Worm (Caenorhabditis elegans) whole organism, L4 larva: ENCODE measurements around the gene T12G3.2.
A peak's percentile ranks its signal among the peaks of the same experiment; 100 is the strongest.

ENCODE experiments used
- D1046.2 ChIP-seq: fragments of 200-800 bp; sonication (Bioruptor generic); IDR thresholded peaks from 2 replicates; pipeline ENCODE4 v1.3.6; 2022; ENCODE audit warnings: missing genetic modification characterization, missing compliant biosample characterization
- F37D6.2 ChIP-seq: sonication (generic microtip); optimal IDR thresholded peaks from 2 replicates; lab custom pipeline; 2016; ENCODE audit warnings: mild to moderate bottlenecking, missing genetic modification characterization, missing compliant biosample characterization
- T20F7.1 ChIP-seq: fragments of 200-800 bp; sonication (Bioruptor generic); optimal IDR thresholded peaks from 2 replicates; lab custom pipeline; 2018; ENCODE audit warnings: mild to moderate bottlenecking, missing genetic modification characterization, missing compliant biosample characterization
- T26A8.4 ChIP-seq: fragments of 200-800 bp; sonication (Bioruptor generic); IDR thresholded peaks from 2 replicates; pipeline ENCODE4 v1.3.6; 2022; ENCODE audit warnings: missing genetic modification characterization, missing compliant biosample characterization
- Y48G9A.11 ChIP-seq: fragments of 200-800 bp; sonication (Bioruptor generic); IDR thresholded peaks from 2 replicates; pipeline ENCODE4 v1.3.6; 2022; ENCODE audit warnings: missing genetic modification reagents, missing genetic modification characterization, missing compliant biosample characterization
- ZK337.2 ChIP-seq: fragments of 200-800 bp; sonication (Bioruptor generic); IDR thresholded peaks from 2 replicates; pipeline ENCODE4 v1.3.6; 2022; ENCODE audit warnings: missing genetic modification reagents, missing genetic modification characterization, missing compliant biosample characterization
- arid-1 ChIP-seq: fragments of 200-800 bp; sonication (Bioruptor generic); conservative IDR thresholded peaks from 2 replicates; pipeline ENCODE4 v1.3.6; 2022; ENCODE audit warnings: missing genetic modification reagents, missing genetic modification characterization, missing compliant biosample characterization
- attf-4 ChIP-seq: sonication (generic microtip); optimal IDR thresholded peaks from 3 replicates; lab custom pipeline; 2017; ENCODE audit warnings: missing biosample characterization, missing genetic modification characterization
- ceh-20 ChIP-seq: fragments of 200-800 bp; sonication (Bioruptor generic); IDR thresholded peaks from 2 replicates; pipeline ENCODE4 v1.3.6; 2022; ENCODE audit warnings: missing genetic modification reagents, missing genetic modification characterization, missing compliant biosample characterization
- ceh-44 ChIP-seq: fragments of 200-800 bp; sonication (Bioruptor generic); IDR thresholded peaks from 2 replicates; pipeline ENCODE4 v1.3.6; 2022; ENCODE audit warnings: missing genetic modification reagents, missing genetic modification characterization, missing compliant biosample characterization
- ceh-82 ChIP-seq: sonication (generic microtip); optimal IDR thresholded peaks from 2 replicates; lab custom pipeline; 2017; ENCODE audit warnings: missing biosample characterization, missing genetic modification characterization
- cey-2 ChIP-seq: sonication (generic microtip); optimal IDR thresholded peaks from 3 replicates; lab custom pipeline; 2017; ENCODE audit warnings: missing genetic modification characterization, mild to moderate bottlenecking, missing compliant biosample characterization, antibody characterized with exemption, borderline replicate concordance; ENCODE audit not compliant: insufficient read depth
- daf-16 ChIP-seq, 3 experiments: sonication (generic microtip); optimal IDR thresholded peaks; 2 replicates each; lab custom pipeline; 2016 to 2017; ENCODE audit warnings: missing genetic modification characterization in 3 of 3, missing genetic modification reagents in 3 of 3, mild to moderate bottlenecking in 2 of 3, missing compliant biosample characterization in 2 of 3, missing biosample characterization in 1 of 3, moderate library complexity in 1 of 3
- daf-19 ChIP-seq: fragments of 200-800 bp; sonication (Bioruptor generic); conservative IDR thresholded peaks from 2 replicates; pipeline ENCODE4 v1.3.6; 2022; ENCODE audit warnings: missing genetic modification characterization, missing compliant biosample characterization
- dmd-6 ChIP-seq: fragments of 200-800 bp; sonication (Bioruptor generic); IDR thresholded peaks from 2 replicates; pipeline ENCODE4 v1.3.6; 2022; ENCODE audit warnings: missing genetic modification reagents, missing genetic modification characterization, missing compliant biosample characterization
- fkh-10 ChIP-seq: fragments of 150-350 bp; optimal IDR thresholded peaks from 2 replicates; lab custom pipeline; 2014; ENCODE audit warnings: missing biosample characterization, missing genetic modification reagents, missing genetic modification characterization
- hif-1 ChIP-seq, 2 experiments: sonication (generic microtip); optimal IDR thresholded peaks; 2 replicates each; lab custom pipeline; 2016 to 2017; ENCODE audit warnings: missing compliant biosample characterization in 2 of 2, missing genetic modification characterization in 2 of 2, missing genetic modification reagents in 2 of 2, missing genotype in 2 of 2, mild to moderate bottlenecking in 1 of 2
- hlh-11 ChIP-seq: fragments of 200-800 bp; sonication (Bioruptor generic); optimal IDR thresholded peaks from 2 replicates; lab custom pipeline; 2018; ENCODE audit warnings: mild to moderate bottlenecking, missing genetic modification characterization, missing compliant biosample characterization
- hlh-30 ChIP-seq: sonication (generic microtip); optimal IDR thresholded peaks from 2 replicates; lab custom pipeline; 2017; ENCODE audit warnings: antibody characterized with exemption, mild to moderate bottlenecking, missing genetic modification characterization, missing compliant biosample characterization; ENCODE audit not compliant: insufficient read depth
- mdl-1 ChIP-seq, 2 experiments: fragments of 150-350 bp in 1 of 2; sonication (generic microtip) in 1 of 2; optimal IDR thresholded peaks; 2 replicates each; lab custom pipeline; 2014 to 2017; ENCODE audit warnings: missing biosample characterization in 2 of 2, missing genetic modification characterization in 2 of 2
- mdt-29 ChIP-seq: fragments of 200-800 bp; sonication (Bioruptor generic); IDR thresholded peaks from 2 replicates; pipeline ENCODE4 v1.3.6; 2022; ENCODE audit warnings: missing genetic modification reagents, missing genetic modification characterization, missing compliant biosample characterization
- mxl-3 ChIP-seq: fragments of 200-800 bp; sonication (Bioruptor generic); optimal IDR thresholded peaks from 2 replicates; lab custom pipeline; 2018; ENCODE audit warnings: mild to moderate bottlenecking, missing genetic modification characterization, missing compliant biosample characterization
- nhr-102 ChIP-seq: sonication (generic microtip); optimal IDR thresholded peaks from 2 replicates; lab custom pipeline; 2016; ENCODE audit warnings: mild to moderate bottlenecking, missing genetic modification characterization, moderate library complexity, missing compliant biosample characterization
- nhr-11 ChIP-seq: fragments of 150-350 bp; optimal IDR thresholded peaks from 2 replicates; lab custom pipeline; 2014; ENCODE audit warnings: missing biosample characterization, missing genetic modification characterization
- nhr-111 ChIP-seq: fragments of 200-800 bp; sonication (Bioruptor generic); optimal IDR thresholded peaks from 2 replicates; lab custom pipeline; 2018; ENCODE audit warnings: mild to moderate bottlenecking, missing genetic modification characterization, missing compliant biosample characterization
- nhr-237 ChIP-seq: sonication (generic microtip); optimal IDR thresholded peaks from 2 replicates; lab custom pipeline; 2017; ENCODE audit warnings: missing biosample characterization, missing genetic modification characterization
- nhr-6 ChIP-seq: fragments of 150-350 bp; optimal IDR thresholded peaks from 2 replicates; lab custom pipeline; 2014; ENCODE audit warnings: missing biosample characterization, missing genetic modification characterization
- pha-4 ChIP-seq, 2 experiments: fragments of 150-350 bp in 1 of 2; fragments of 200-800 bp in 1 of 2; sonication (Bioruptor generic) in 1 of 2; IDR thresholded peaks in 1 of 2; optimal IDR thresholded peaks in 1 of 2; 2 replicates each; pipeline versions ENCODE4 v1.3.6 to Lab custom; 2014 to 2022; ENCODE audit warnings: missing genetic modification characterization in 2 of 2, missing genetic modification reagents in 2 of 2, missing biosample characterization in 1 of 2, missing compliant biosample characterization in 1 of 2
- pqm-1 ChIP-seq: sonication (generic microtip); optimal IDR thresholded peaks from 2 replicates; lab custom pipeline; 2017; ENCODE audit warnings: missing biosample characterization, missing genetic modification characterization
- saeg-2 ChIP-seq: fragments of 200-800 bp; sonication (Bioruptor generic); IDR thresholded peaks from 2 replicates; pipeline ENCODE4 v1.3.6; 2022; ENCODE audit warnings: missing genetic modification reagents, missing genetic modification characterization, missing compliant biosample characterization
- sdz-12 ChIP-seq: fragments of 200-800 bp; sonication (Bioruptor generic); optimal IDR thresholded peaks from 2 replicates; lab custom pipeline; 2018; ENCODE audit warnings: mild to moderate bottlenecking, missing genetic modification characterization, missing compliant biosample characterization
- set-16 ChIP-seq: fragments of 200-800 bp; sonication (Bioruptor generic); IDR thresholded peaks from 2 replicates; pipeline ENCODE4 v1.3.6; 2022; ENCODE audit warnings: missing genetic modification reagents, missing genetic modification characterization, missing compliant biosample characterization
- skn-1 ChIP-seq: fragments of 150-350 bp; optimal IDR thresholded peaks from 2 replicates; lab custom pipeline; 2014; ENCODE audit warnings: missing biosample characterization, missing genetic modification characterization
- spr-3 ChIP-seq: fragments of 200-800 bp; sonication (Bioruptor generic); optimal IDR thresholded peaks from 2 replicates; lab custom pipeline; 2018; ENCODE audit warnings: mild to moderate bottlenecking, missing genetic modification characterization, missing compliant biosample characterization
- tra-1 ChIP-seq: fragments of 200-800 bp; sonication (Bioruptor generic); IDR thresholded peaks from 2 replicates; pipeline ENCODE4 v1.3.6; 2022; ENCODE audit warnings: missing genetic modification reagents, missing genetic modification characterization, missing compliant biosample characterization
- unc-39 ChIP-seq: sonication (generic microtip); optimal IDR thresholded peaks from 2 replicates; lab custom pipeline; 2017; ENCODE audit warnings: missing biosample characterization, missing genetic modification characterization
- unc-62 ChIP-seq, 3 experiments: fragments of 150-350 bp in 1 of 3; sonication (generic microtip); optimal IDR thresholded peaks in 2 of 3; peaks in 1 of 3; 1 replicate in 1 of 3; 2 replicates in 2 of 3; lab custom pipeline; 2014 to 2017; ENCODE audit warnings: missing biosample characterization in 3 of 3, missing genetic modification characterization in 3 of 3, missing genetic modification reagents in 3 of 3, missing genotype in 1 of 3
- vab-7 ChIP-seq: fragments of 200-800 bp; sonication (Bioruptor generic); IDR thresholded peaks from 2 replicates; pipeline ENCODE4 v1.3.6; 2022; ENCODE audit warnings: missing genetic modification reagents, missing genetic modification characterization, missing compliant biosample characterization
- ztf-7 ChIP-seq: fragments of 150-350 bp; optimal IDR thresholded peaks from 2 replicates; lab custom pipeline; 2014; ENCODE audit warnings: missing biosample characterization, missing genetic modification characterization

Gene T12G3.2

ce11 chrIV:12010859-12011258 is 35.9 kb downstream of the T12G3.2 start, which contains the start of the genes ZK617.26 and unc-22:
TSS of gene ZK617.26 (minus strand) at chrIV:12010959.
TSS of gene unc-22 (minus strand) at chrIV:12011007.
- TF ChIP-seq ceh-82 (tag; lab: Kevin White, UChicago): no peak
- no peak for TF ChIP-seq mdt-29 (GFP tag; lab: Robert Waterston, UW)
- no peak for TF ChIP-seq arid-1 (GFP tag; lab: Robert Waterston, UW)
- no peak for TF ChIP-seq ceh-44 (GFP tag; lab: Robert Waterston, UW)
- no peak for TF ChIP-seq ztf-7 (tag; lab: Kevin White, UChicago)
- no peak for TF ChIP-seq pha-4 (GFP tag; IDR thresholded peaks at IDR 0.05; lab: Robert Waterston, UW)
- TF ChIP-seq pha-4 (tag; optimal IDR thresholded peaks at IDR 0.05; lab: Kevin White, UChicago): no peak
- TF ChIP-seq sdz-12: no peak
- no peak for TF ChIP-seq F37D6.2 (tag; lab: Kevin White, UChicago)
- TF ChIP-seq D1046.2 (GFP tag; lab: Robert Waterston, UW): no peak
- no peak for TF ChIP-seq fkh-10 (GFP tag; lab: Kevin White, UChicago)
- no peak for TF ChIP-seq spr-3 (GFP tag; lab: Kevin White, UChicago)
- TF ChIP-seq hlh-11 (tag; lab: Kevin White, UChicago): no peak
- no peak for TF ChIP-seq cey-2 (tag; lab: Kevin White, UChicago)
- TF ChIP-seq Y48G9A.11 (GFP tag; lab: Robert Waterston, UW): no peak
- no peak for TF ChIP-seq saeg-2 (GFP tag; lab: Robert Waterston, UW)
- TF ChIP-seq nhr-102 (tag; lab: Kevin White, UChicago): no peak

ce11 chrIV:12010377-12010776 is 36.4 kb downstream of the T12G3.2 start:
- TF ChIP-seq daf-19 (GFP tag; lab: Robert Waterston, UW) (no peak), hif-1 (tag; optimal IDR thresholded peaks at IDR 0.05; lab: Kevin White, UChicago) (peak in 1 of 2 experiments; percentile 30), tra-1 (GFP tag; lab: Robert Waterston, UW) (0 out of 2 replicates have a peak, but pooled peaks have one; percentile 34), hlh-11 (tag; lab: Kevin White, UChicago) (peak; percentile 72), nhr-11 (peak; percentile 74), vab-7 (GFP tag; lab: Robert Waterston, UW) (no peak), hlh-30 (tag; lab: Kevin White, UChicago) (peak; percentile 49), dmd-6 (GFP tag; lab: Robert Waterston, UW) (0 out of 2 replicates have a peak, but pooled peaks have one; percentile 9), mdl-1 (tag; optimal IDR thresholded peaks at IDR 0.05; lab: Kevin White, UChicago) (peak in 1 of 2 experiments; percentile 42), set-16 (GFP tag; lab: Robert Waterston, UW) (peak; percentile 85), nhr-237 (tag; lab: Kevin White, UChicago) (no peak), mxl-3 (GFP tag; lab: Kevin White, UChicago) (peak; percentile 65), daf-16 (GFP tag; optimal IDR thresholded peaks at IDR 0.05; lab: Kevin White, UChicago) (peak in 1 of 2 experiments; percentile 54), daf-16 (tag; optimal IDR thresholded peaks at IDR 0.05; lab: Kevin White, UChicago) (no peak)
- TF ChIP-seq, all 104 proteins: peak for 10

- no peak for TF ChIP-seq nhr-6 (tag; lab: Kevin White, UChicago)
- TF ChIP-seq skn-1 (tag; lab: Kevin White, UChicago): no peak
- TF ChIP-seq attf-4 (tag; lab: Kevin White, UChicago): no peak
- no peak for TF ChIP-seq ceh-20 (GFP tag; lab: Robert Waterston, UW)
- no peak for TF ChIP-seq vab-7 (GFP tag; lab: Robert Waterston, UW)
- TF ChIP-seq unc-62 (GFP tag; optimal IDR thresholded peaks at IDR 0.05 in 1 of 2; lab: Kevin White, UChicago): peak in 1 of 2 experiments; percentile 98
- no peak for TF ChIP-seq unc-62 (tag; optimal IDR thresholded peaks at IDR 0.05; lab: Kevin White, UChicago)
- TF ChIP-seq F37D6.2 (tag; lab: Kevin White, UChicago): no peak
- TF ChIP-seq nhr-111 (GFP tag; lab: Kevin White, UChicago): no peak
- TF ChIP-seq ZK337.2: no peak
- no peak for TF ChIP-seq nhr-237 (tag; lab: Kevin White, UChicago)
- peak; percentile 20 for TF ChIP-seq hlh-11 (tag; lab: Kevin White, UChicago)
- peak in 1 of 2 experiments; percentile 95 for TF ChIP-seq daf-16 (GFP tag; optimal IDR thresholded peaks at IDR 0.05; lab: Kevin White, UChicago)
- no peak for TF ChIP-seq daf-16 (tag; optimal IDR thresholded peaks at IDR 0.05; lab: Kevin White, UChicago)
- no peak for TF ChIP-seq set-16 (GFP tag; lab: Robert Waterston, UW)
- TF ChIP-seq T20F7.1: no peak
- TF ChIP-seq unc-39: no peak
- TF ChIP-seq dmd-6 (GFP tag; lab: Robert Waterston, UW): 0 out of 2 replicates have a peak, but pooled peaks have one; percentile 6
- TF ChIP-seq T26A8.4 (GFP tag; lab: Robert Waterston, UW): no peak
- TF ChIP-seq pqm-1: no peak
- TF ChIP-seq hlh-30 (tag; lab: Kevin White, UChicago): peak; percentile 23
- TF ChIP-seq, all 104 proteins: peak for 5
Measured at ce11 chrIV:12009046-12009674, 37.6 kb downstream of the T12G3.2 start.
